Fruit fly (Drosophila melanogaster): ENCODE results near the gene cal1.

cal1 gene

DNA sequence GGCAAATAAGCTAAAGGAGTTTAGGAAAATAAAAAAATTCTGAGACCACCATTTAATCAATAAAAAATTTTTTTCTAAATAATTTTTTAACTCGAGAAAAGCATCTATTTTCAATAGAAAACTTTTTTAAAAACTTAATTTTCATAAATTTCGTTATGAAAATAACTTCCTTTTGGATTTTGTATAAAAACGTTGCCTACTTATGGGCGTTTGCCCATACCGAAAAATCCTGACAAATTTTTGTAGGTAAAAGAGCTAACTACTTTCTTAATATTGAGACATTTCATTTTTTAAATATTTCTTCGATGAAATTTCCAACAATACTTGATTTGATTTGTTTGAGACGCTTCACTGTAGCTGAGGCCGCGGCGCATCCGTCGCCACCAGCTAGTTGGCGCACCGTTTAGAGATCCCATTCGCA is 27.8 kb upstream of the cal1 start:
- TF ChIP-seq D19A (tag; optimal IDR thresholded peaks at IDR 0.05) (peak; percentile 33), CG15269 (tag; optimal IDR thresholded peaks at IDR 0.05) (peak; percentile 39), CG15601 (tag; optimal IDR thresholded peaks at IDR 0.05) (peak; percentile 25), CG2678 (tag; optimal IDR thresholded peaks at IDR 0.05) (peak; percentile 72), tin (GFP tag; optimal IDR thresholded peaks at IDR 0.05) (peak; percentile 33), HLH4C (GFP tag; IDR thresholded peaks at IDR 0.05; ENCODE audit: partially characterized antibody) (no peak), pnt (GFP tag; optimal IDR thresholded peaks at IDR 0.05) (peak; percentile 10), gsb (GFP tag; IDR thresholded peaks at IDR 0.05) (no peak), CG12104 (GFP tag; optimal IDR thresholded peaks at IDR 0.05) (peak; percentile 56), CG1024 (GFP tag; IDR thresholded peaks at IDR 0.05) (no peak), Doc2 (GFP tag; IDR thresholded peaks at IDR 0.05) (no peak), CG7786 (GFP tag; optimal IDR thresholded peaks at IDR 0.05) (peak; percentile 19), mld (GFP tag; IDR thresholded peaks at IDR 0.05; ENCODE audit: partially characterized antibody) (no peak), H2.0 (GFP tag; IDR thresholded peaks at IDR 0.05) (peak; percentile 14; the same call in 1 of the 2 replicates), abd-A (tag; optimal IDR thresholded peaks at IDR 0.05) (no peak), ac (GFP tag; optimal IDR thresholded peaks at IDR 0.05) (no peak), CG14710 (tag; optimal IDR thresholded peaks at IDR 0.05) (peak; percentile 48), Sox100B (GFP tag; optimal IDR thresholded peaks at IDR 0.05) (peak; percentile 78), Sox102F (GFP tag; optimal IDR thresholded peaks at IDR 0.05) (peak; percentile 69), CG16815 (GFP tag; optimal IDR thresholded peaks at IDR 0.05) (peak; percentile 30), bcd (GFP tag; optimal IDR thresholded peaks at IDR 0.05) (peak; percentile 47), CG4424 (GFP tag; optimal IDR thresholded peaks at IDR 0.05) (peak; percentile 67), grau (tag; optimal IDR thresholded peaks at IDR 0.05) (peak; percentile 91), jigr1 (GFP tag; IDR thresholded peaks at IDR 0.05) (no peak), CG4820 (GFP tag; optimal IDR thresholded peaks at IDR 0.05) (peak; percentile 23), Hsf (GFP tag; optimal IDR thresholded peaks at IDR 0.05) (peak; percentile 33), nerfin-1 (tag; optimal IDR thresholded peaks at IDR 0.05) (peak; percentile 30), ranshi (GFP tag; IDR thresholded peaks at IDR 0.05) (peak; percentile 24; the same call in 1 of the 2 replicates), Abd-B (GFP tag; optimal IDR thresholded peaks at IDR 0.05) (peak; percentile 8), YL-1 (GFP tag; optimal IDR thresholded peaks at IDR 0.05) (no peak), zf30C (GFP tag; optimal IDR thresholded peaks at IDR 0.05) (no peak), Pdp1 (GFP tag; optimal IDR thresholded peaks at IDR 0.05) (peak; percentile 7 to 9), ems (GFP tag; optimal IDR thresholded peaks at IDR 0.05) (peak; percentile 16), Bdp1 (GFP tag; optimal IDR thresholded peaks at IDR 0.05) (no peak), CG7839 (tag; optimal IDR thresholded peaks at IDR 0.05) (peak; percentile 62), CG6654 (GFP tag; optimal IDR thresholded peaks at IDR 0.05) (peak; percentile 31), GATAe (GFP tag; conservative IDR thresholded peaks at IDR 0.05) (no peak), CG18476 (GFP tag; optimal IDR thresholded peaks at IDR 0.05) (peak; percentile 66), crp (GFP tag; optimal IDR thresholded peaks at IDR 0.05) (no peak), zfh1 (GFP tag; IDR thresholded peaks at IDR 0.05) (peak; percentile 42; the same call in 1 of the 3 replicates), odd (GFP tag; optimal IDR thresholded peaks at IDR 0.05) (peak; percentile 10), chif (GFP tag; optimal IDR thresholded peaks at IDR 0.05) (peak in 1 of 2 experiments; percentile 3), ro (GFP tag; IDR thresholded peaks at IDR 0.05) (no peak), Xbp1 (GFP tag; optimal IDR thresholded peaks at IDR 0.05) (peak; percentile 53), CG5180 (GFP tag; optimal IDR thresholded peaks at IDR 0.05) (peak; percentile 15), CG17359 (tag; optimal IDR thresholded peaks at IDR 0.05) (peak; percentile 61), eve (GFP tag; optimal IDR thresholded peaks at IDR 0.05) (peak in 1 of 2 experiments; percentile 68), CG17829 (tag; optimal IDR thresholded peaks at IDR 0.05) (peak; percentile 52), CG30431 (GFP tag; optimal IDR thresholded peaks at IDR 0.05) (no peak), crc (GFP tag; optimal IDR thresholded peaks at IDR 0.05) (no peak)

All from whole organism, embryonic.